Worm (Caenorhabditis elegans): ENCODE data around the gene attf-3.
A peak's percentile ranks its signal among the peaks of the same experiment; 100 is the strongest.

attf-3 gene

ce11 chrIII:51622-52021, 34.6 kb downstream of the attf-3 start:
- TF ChIP-seq set-16 (GFP tag; IDR thresholded peaks at IDR 0.05) (peak; percentile 83), mes-2 (tag; optimal IDR thresholded peaks at IDR 0.05; ENCODE audit: poor library complexity, severe bottlenecking) (no peak)

ce11 chrIII:50418-50817, 35.8 kb downstream of the attf-3 start:
- peak in 1 of 2 experiments; percentile 62 for TF ChIP-seq unc-62 (GFP tag; optimal IDR thresholded peaks at IDR 0.05 in 1 of 2)
- no peak for TF ChIP-seq unc-62 (tag; optimal IDR thresholded peaks at IDR 0.05)
- TF ChIP-seq zip-11 (GFP tag; IDR thresholded peaks at IDR 0.05): no peak
- no peak for TF ChIP-seq rbr-2 (tag; optimal IDR thresholded peaks at IDR 0.05)
- no peak for TF ChIP-seq nhr-237 (tag; optimal IDR thresholded peaks at IDR 0.05)
- TF ChIP-seq set-16 (GFP tag; IDR thresholded peaks at IDR 0.05): peak; percentile 77
- no peak for TF ChIP-seq T26A8.4 (GFP tag; IDR thresholded peaks at IDR 0.05)
- 0 out of 2 replicates have a peak, but pooled peaks have one; percentile 24 for TF ChIP-seq dmd-8 (GFP tag; IDR thresholded peaks at IDR 0.05)
- TF ChIP-seq egl-43 (GFP tag; IDR thresholded peaks at IDR 0.05): 0 out of 2 replicates have a peak, but pooled peaks have one; percentile 12

DNA sequence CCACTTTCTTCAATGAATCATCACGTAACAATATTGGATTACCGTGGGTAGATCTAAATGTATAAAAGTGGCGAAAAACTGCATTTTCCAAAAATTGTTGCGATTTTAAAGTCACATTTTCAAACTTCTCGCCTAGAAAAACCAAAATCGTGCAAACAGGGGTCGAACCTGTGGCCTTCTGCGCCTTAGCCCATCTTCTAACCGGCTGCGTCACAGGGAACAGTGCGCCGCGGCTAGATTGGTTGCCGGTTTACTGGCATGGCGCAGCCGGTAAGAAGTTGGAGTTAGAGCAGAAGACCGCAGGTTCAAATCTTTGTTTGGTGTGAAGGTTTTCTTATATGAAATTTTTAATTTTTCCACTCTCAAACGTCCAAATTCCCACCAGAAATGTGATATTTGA, 37.1 kb downstream of the attf-3 start:
- TF ChIP-seq dmd-8 (GFP tag; IDR thresholded peaks at IDR 0.05) (no peak), snpc-4 (tag; optimal IDR thresholded peaks at IDR 0.05) (no peak), aly-2 (tag; optimal IDR thresholded peaks at IDR 0.05) (no peak), T26A8.4 (GFP tag; IDR thresholded peaks at IDR 0.05) (no peak), hlh-11 (tag; optimal IDR thresholded peaks at IDR 0.05) (no peak), egl-43 (GFP tag; IDR thresholded peaks at IDR 0.05) (no peak), lin-38 (GFP tag; IDR thresholded peaks at IDR 0.05) (no peak), daf-12 (tag; optimal IDR thresholded peaks at IDR 0.05) (no peak), nhr-102 (tag; optimal IDR thresholded peaks at IDR 0.05) (no peak), Y75B8A.6 (GFP tag; IDR thresholded peaks at IDR 0.05) (no peak), nhr-42 (GFP tag; IDR thresholded peaks at IDR 0.05) (no peak), unc-62 (GFP tag; optimal IDR thresholded peaks at IDR 0.05 in 1 of 2) (peak in 1 of 2 experiments; percentile 60), unc-62 (tag; optimal IDR thresholded peaks at IDR 0.05) (no peak), D1046.2 (GFP tag; IDR thresholded peaks at IDR 0.05) (0 out of 2 replicates have a peak, but pooled peaks have one; percentile 57)

DNA sequence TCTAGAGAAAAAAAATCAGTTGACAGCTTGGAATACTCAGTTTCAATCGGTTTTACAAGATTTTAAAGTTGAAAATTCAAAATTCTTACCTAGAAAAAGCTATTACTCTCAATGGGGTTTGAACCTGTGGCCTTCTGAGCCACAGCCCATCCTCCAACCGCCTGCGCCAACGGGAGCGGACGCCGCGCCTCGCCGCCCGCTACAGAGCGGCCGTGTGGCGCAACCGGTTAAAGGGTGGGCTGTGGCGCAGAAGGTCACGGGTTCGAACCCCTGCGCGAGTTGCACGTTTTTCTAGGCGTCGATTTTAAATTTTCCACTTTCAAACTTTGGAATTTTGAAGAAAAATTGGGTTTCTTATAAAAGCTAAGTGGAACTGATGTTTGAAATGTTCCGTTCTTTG, 37.9 kb downstream of the attf-3 start:
- TF ChIP-seq ZK546.5 (tag; optimal IDR thresholded peaks at IDR 0.05): no peak
- no peak for TF ChIP-seq ZK337.2 (GFP tag; IDR thresholded peaks at IDR 0.05)
- no peak for TF ChIP-seq T26A8.4 (GFP tag; IDR thresholded peaks at IDR 0.05)
- no peak for TF ChIP-seq lin-1 (GFP tag; IDR thresholded peaks at IDR 0.05)
- TF ChIP-seq aha-1 (tag): peak; percentile 97
- TF ChIP-seq mes-2 (tag; optimal IDR thresholded peaks at IDR 0.05; ENCODE audit: poor library complexity, severe bottlenecking): no peak
- TF ChIP-seq set-16 (GFP tag; IDR thresholded peaks at IDR 0.05): peak; percentile 95
- no peak for TF ChIP-seq F10B5.3 (tag; optimal IDR thresholded peaks at IDR 0.05)
- no peak for TF ChIP-seq ceh-62 (tag; optimal IDR thresholded peaks at IDR 0.05)
- no peak for TF ChIP-seq nhr-28 (tag; optimal IDR thresholded peaks at IDR 0.05)
- no peak for TF ChIP-seq snpc-4 (tag; optimal IDR thresholded peaks at IDR 0.05)
- TF ChIP-seq tra-1 (GFP tag; IDR thresholded peaks at IDR 0.05): 0 out of 2 replicates have a peak, but pooled peaks have one; percentile 27
- no peak for TF ChIP-seq lim-7 (GFP tag; IDR thresholded peaks at IDR 0.05)
- TF ChIP-seq Y105C5A.15 (GFP tag; IDR thresholded peaks at IDR 0.05): no peak

DNA sequence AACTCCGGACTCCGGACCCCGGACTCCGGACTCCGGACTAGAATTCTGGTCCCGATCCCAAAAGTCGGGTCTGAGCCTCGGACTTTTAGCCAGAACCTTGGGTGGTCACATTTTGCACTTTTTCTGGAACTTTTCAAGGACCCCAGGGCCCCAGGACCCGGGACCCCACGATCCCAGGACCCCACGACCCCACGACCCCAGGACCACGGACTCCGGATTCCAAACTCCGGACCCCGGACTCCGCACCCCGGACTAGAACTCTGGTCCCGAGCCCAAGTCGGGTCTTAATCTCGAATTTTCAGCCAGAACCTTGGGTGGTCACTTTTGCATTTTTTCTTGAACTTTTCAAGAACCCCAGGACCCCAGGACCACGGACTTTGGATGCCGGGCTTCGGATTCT, 43.5 kb downstream of the attf-3 start:
- TF ChIP-seq aha-1 (tag) (peak; percentile 28), pha-4 (GFP tag; IDR thresholded peaks at IDR 0.05) (peak; percentile 53; the same call in 1 of the 2 replicates), pha-4 (tag; optimal IDR thresholded peaks at IDR 0.05) (no peak), fos-1 (tag; optimal IDR thresholded peaks at IDR 0.05) (no peak), set-16 (GFP tag; IDR thresholded peaks at IDR 0.05) (peak; percentile 96)

DNA sequence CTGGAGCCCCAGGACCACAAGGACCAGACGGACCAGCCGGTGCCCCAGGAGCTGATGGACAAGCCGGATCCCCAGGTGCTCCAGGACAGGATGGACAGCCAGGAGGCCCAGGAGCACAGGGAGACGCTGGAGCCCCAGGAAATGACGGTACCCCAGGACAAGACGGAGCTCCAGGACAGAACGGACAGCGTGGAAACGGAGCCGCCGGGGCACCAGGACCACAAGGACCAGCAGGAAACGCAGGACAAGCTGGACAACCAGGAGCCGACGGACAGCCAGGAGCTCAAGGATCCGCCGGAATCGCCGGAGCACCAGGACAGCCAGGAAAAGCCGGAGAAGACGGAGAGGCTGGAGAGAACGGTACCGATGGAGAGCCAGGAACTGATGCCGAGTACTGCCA, 44.7 kb downstream of the attf-3 start:
- TF ChIP-seq hif-1 (tag; optimal IDR thresholded peaks at IDR 0.05) (no peak), saeg-2 (GFP tag; IDR thresholded peaks at IDR 0.05) (no peak), zfp-3 (GFP tag; conservative IDR thresholded peaks at IDR 0.05) (no peak), daf-16 (GFP tag; optimal IDR thresholded peaks at IDR 0.05) (no peak), daf-16 (tag; optimal IDR thresholded peaks at IDR 0.05) (no peak), F49E8.2 (tag; optimal IDR thresholded peaks at IDR 0.05; ENCODE audit: borderline replicate concordance) (no peak), hmg-1.1 (GFP tag; IDR thresholded peaks at IDR 0.05) (no peak), set-16 (GFP tag; IDR thresholded peaks at IDR 0.05) (peak; percentile 97), egl-43 (GFP tag; IDR thresholded peaks at IDR 0.05) (no peak), T26A8.4 (GFP tag; IDR thresholded peaks at IDR 0.05) (0 out of 2 replicates have a peak, but pooled peaks have one; percentile 28), F10B5.3 (tag; optimal IDR thresholded peaks at IDR 0.05) (no peak), R02D3.7 (tag; optimal IDR thresholded peaks at IDR 0.05) (no peak), mdt-29 (GFP tag; IDR thresholded peaks at IDR 0.05) (no peak), Y105C5A.15 (GFP tag; IDR thresholded peaks at IDR 0.05) (no peak), ceh-28 (tag; optimal IDR thresholded peaks at IDR 0.05) (no peak), snpc-1.2 (GFP tag; IDR thresholded peaks at IDR 0.05) (no peak)

Measured in whole organism, L4 larva.